Fruit fly (Drosophila melanogaster): Measurements from ENCODE around the gene Nt5a.

Nt5a gene

DNA sequence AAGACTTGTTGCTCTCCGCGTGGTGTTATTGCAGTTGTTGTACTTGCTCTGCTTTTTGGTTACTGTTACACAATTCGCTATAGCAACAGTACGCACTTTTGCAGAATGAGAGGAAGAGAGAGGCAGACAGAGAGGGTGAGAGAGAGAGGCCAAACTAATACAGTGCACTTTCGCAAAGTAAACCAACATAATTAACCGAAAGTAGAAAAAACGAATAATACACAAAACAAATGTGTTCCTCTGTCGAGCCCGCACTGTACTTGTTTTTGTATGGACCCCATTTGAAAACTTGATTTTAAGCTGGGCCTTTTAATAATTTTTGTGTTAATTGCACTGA, 28.2 kb upstream of the Nt5a start (continued):
- TF ChIP-seq ara (GFP tag; IDR thresholded peaks at IDR 0.05) (no peak), z (GFP tag; IDR thresholded peaks at IDR 0.05) (no peak), Sox102F (GFP tag; optimal IDR thresholded peaks at IDR 0.05) (peak; percentile 19), tio (GFP tag; optimal IDR thresholded peaks at IDR 0.05) (no peak), Nf-YA (GFP tag; IDR thresholded peaks at IDR 0.05) (no peak), CG10654 (GFP tag; optimal IDR thresholded peaks at IDR 0.05) (no peak), CG5245 (GFP tag; optimal IDR thresholded peaks at IDR 0.05) (peak; percentile 35), CG6765 (GFP tag; optimal IDR thresholded peaks at IDR 0.05) (no peak), CG10267 (tag; optimal IDR thresholded peaks at IDR 0.05) (peak; percentile 4), pnt (GFP tag; optimal IDR thresholded peaks at IDR 0.05) (peak; percentile 37), CG5953 (GFP tag; IDR thresholded peaks at IDR 0.05) (no peak), hth (optimal IDR thresholded peaks at IDR 0.05) (no peak), Sry-δ (GFP tag; optimal IDR thresholded peaks at IDR 0.05) (peak; percentile 10), Dip2 (GFP tag; IDR thresholded peaks at IDR 0.05) (no peak), Neu2 (GFP tag; optimal IDR thresholded peaks at IDR 0.05; ENCODE audit: borderline replicate concordance) (no peak), CG3726 (GFP tag; IDR thresholded peaks at IDR 0.05) (no peak), CG4282 (GFP tag; optimal IDR thresholded peaks at IDR 0.05) (no peak), stwl (tag; optimal IDR thresholded peaks at IDR 0.05) (no peak), CG32532 (GFP tag; IDR thresholded peaks at IDR 0.05) (peak; percentile 84), lola (GFP tag; optimal IDR thresholded peaks at IDR 0.05) (no peak), CG12299 (tag; optimal IDR thresholded peaks at IDR 0.05) (no peak), CG7928 (GFP tag; optimal IDR thresholded peaks at IDR 0.05) (no peak), CG14667 (GFP tag; IDR thresholded peaks at IDR 0.05) (no peak), tna (GFP tag; IDR thresholded peaks at IDR 0.05; ENCODE audit: partially characterized antibody) (no peak), CG34422 (GFP tag; IDR thresholded peaks at IDR 0.05) (no peak), CG13624 (GFP tag; optimal IDR thresholded peaks at IDR 0.05) (peak; percentile 69), D (optimal IDR thresholded peaks at IDR 0.05) (no peak), D (GFP tag; optimal IDR thresholded peaks at IDR 0.05) (no peak), odd (GFP tag; optimal IDR thresholded peaks at IDR 0.05) (no peak), nau (GFP tag; optimal IDR thresholded peaks at IDR 0.05) (no peak), cwo (GFP tag; optimal IDR thresholded peaks at IDR 0.05) (peak; percentile 25), CG11723 (GFP tag; optimal IDR thresholded peaks at IDR 0.05) (no peak), HHEX (GFP tag; optimal IDR thresholded peaks at IDR 0.05) (no peak), CG9437 (GFP tag; optimal IDR thresholded peaks at IDR 0.05) (no peak), CG15479 (GFP tag; optimal IDR thresholded peaks at IDR 0.05) (peak; percentile 63), CG7271 (tag; optimal IDR thresholded peaks at IDR 0.05) (no peak), unc-4 (GFP tag; IDR thresholded peaks at IDR 0.05; ENCODE audit: partially characterized antibody) (no peak), lbe (GFP tag; optimal IDR thresholded peaks at IDR 0.05) (peak; percentile 43), cad (GFP tag; optimal IDR thresholded peaks at IDR 0.05) (no peak), nerfin-1 (tag; optimal IDR thresholded peaks at IDR 0.05) (peak; percentile 56), pan (optimal IDR thresholded peaks at IDR 0.05) (no peak), pan (GFP tag; optimal IDR thresholded peaks at IDR 0.05 in 1 of 2, IDR thresholded peaks at IDR 0.05 in 1 of 2) (peak in 1 of 2 experiments; percentile 76), Gsc (GFP tag; IDR thresholded peaks at IDR 0.05) (no peak), chm (GFP tag; IDR thresholded peaks at IDR 0.05) (no peak; the same call in 1 of the 2 replicates), CG2678 (tag; optimal IDR thresholded peaks at IDR 0.05) (peak; percentile 39), Asciz (GFP tag; optimal IDR thresholded peaks at IDR 0.05) (no peak), CG4328 (GFP tag; optimal IDR thresholded peaks at IDR 0.05) (no peak), MBD-R2 (GFP tag; IDR thresholded peaks at IDR 0.05) (peak; percentile 41; the same call in 1 of the 2 replicates), CG18011 (GFP tag; optimal IDR thresholded peaks at IDR 0.05) (peak; percentile 36), bigmax (GFP tag; optimal IDR thresholded peaks at IDR 0.05) (no peak), CG3065 (GFP tag; optimal IDR thresholded peaks at IDR 0.05) (no peak), en (GFP tag; optimal IDR thresholded peaks at IDR 0.05) (no peak)
